Worm (Caenorhabditis elegans) whole organism, young adult: ENCODE results near the gene fbxa-208.

Experiments
- B0261.1 ChIP-seq: sonication (generic microtip); optimal IDR thresholded peaks from 2 replicates; lab custom pipeline; 2016; ENCODE audit warnings: mild to moderate bottlenecking, missing genetic modification characterization, moderate library complexity, missing compliant biosample characterization
- B0336.3 ChIP-seq: fragments of 200-800 bp; sonication (Bioruptor generic); IDR thresholded peaks from 2 replicates; pipeline ENCODE4 v1.3.6; 2022; ENCODE audit warnings: missing genetic modification characterization, missing compliant biosample characterization
- D2030.7 ChIP-seq: fragments of 200-800 bp; sonication (Bioruptor generic); IDR thresholded peaks from 2 replicates; pipeline ENCODE4 v1.3.6; 2022; ENCODE audit warnings: missing genetic modification reagents, missing genetic modification characterization, missing compliant biosample characterization
- F10E7.11 ChIP-seq: sonication (generic microtip); optimal IDR thresholded peaks from 2 replicates; lab custom pipeline; 2017; ENCODE audit warnings: mild to moderate bottlenecking, missing genetic modification characterization, moderate library complexity, missing compliant biosample characterization
- F23B12.7 ChIP-seq: sonication (generic microtip); optimal IDR thresholded peaks from 2 replicates; lab custom pipeline; 2017; ENCODE audit warnings: missing genetic modification characterization, mild to moderate bottlenecking, missing compliant biosample characterization, antibody characterized with exemption, moderate library complexity; ENCODE audit not compliant: insufficient read depth
- F57A8.1 ChIP-seq: fragments of 200-800 bp; sonication (Bioruptor generic); optimal IDR thresholded peaks from 2 replicates; lab custom pipeline; 2018; ENCODE audit warnings: mild to moderate bottlenecking, missing genetic modification characterization, moderate library complexity, missing compliant biosample characterization
- K11D2.4 ChIP-seq: fragments of 200-800 bp; sonication (Bioruptor generic); IDR thresholded peaks from 2 replicates; pipeline ENCODE4 v1.3.6; 2022; ENCODE audit warnings: missing genetic modification reagents, missing genetic modification characterization, missing compliant biosample characterization
- T26A5.8 ChIP-seq: sonication (generic microtip); optimal IDR thresholded peaks from 2 replicates; lab custom pipeline; 2016; ENCODE audit warnings: missing genetic modification characterization, missing compliant biosample characterization
- Y53F4B.3 ChIP-seq: fragments of 200-800 bp; sonication (Bioruptor generic); IDR thresholded peaks from 2 replicates; pipeline ENCODE4 v1.3.6; 2022; ENCODE audit warnings: missing genetic modification reagents, missing genetic modification characterization, missing compliant biosample characterization
- Y53G8AR.9 ChIP-seq: fragments of 200-800 bp; sonication (Bioruptor generic); conservative IDR thresholded peaks from 2 replicates; pipeline ENCODE4 v1.3.6; 2022; ENCODE audit warnings: missing genetic modification reagents, missing genetic modification characterization, missing compliant biosample characterization
- ama-1 ChIP-seq, 3 experiments: fragments of 150-350 bp in 1 of 3; sonication (generic microtip) in 2 of 3; optimal IDR thresholded peaks; 2 replicates each; lab custom pipeline; 2014 to 2018; ENCODE audit warnings: missing biosample characterization in 2 of 3, missing genetic modification characterization in 2 of 3, missing genetic modification reagents in 2 of 3
- aptf-2 ChIP-seq: fragments of 200-800 bp; sonication (Bioruptor generic); conservative IDR thresholded peaks from 2 replicates; pipeline ENCODE4 v1.3.6; 2022; ENCODE audit warnings: missing genetic modification reagents, missing genetic modification characterization, missing compliant biosample characterization
- aptf-3 ChIP-seq: fragments of 200-800 bp; sonication (Bioruptor generic); IDR thresholded peaks from 2 replicates; pipeline ENCODE4 v1.3.6; 2022; ENCODE audit warnings: missing genetic modification characterization, missing compliant biosample characterization
- attf-5 ChIP-seq: fragments of 200-800 bp; sonication (Bioruptor generic); optimal IDR thresholded peaks from 2 replicates; lab custom pipeline; 2018; ENCODE audit warnings: mild to moderate bottlenecking, missing genetic modification characterization, missing compliant biosample characterization
- cebp-1 ChIP-seq, 2 experiments: fragments of 200-800 bp in 1 of 2; sonication (Bioruptor generic) in 1 of 2; sonication (generic microtip) in 1 of 2; IDR thresholded peaks in 1 of 2; optimal IDR thresholded peaks in 1 of 2; 2 replicates each; pipeline versions ENCODE4 v1.3.6 to Lab custom; 2017 to 2022; ENCODE audit warnings: missing compliant biosample characterization in 2 of 2, missing genetic modification characterization in 2 of 2, mild to moderate bottlenecking in 1 of 2, missing genetic modification reagents in 1 of 2, moderate library complexity in 1 of 2
- cebp-2 ChIP-seq: fragments of 200-800 bp; sonication (Bioruptor generic); IDR thresholded peaks from 2 replicates; pipeline ENCODE4 v1.3.6; 2022; ENCODE audit warnings: missing genetic modification characterization, missing compliant biosample characterization
- ceh-58 ChIP-seq: fragments of 200-800 bp; sonication (Bioruptor generic); IDR thresholded peaks from 2 replicates; pipeline ENCODE4 v1.3.6; 2022; ENCODE audit warnings: missing genetic modification characterization, missing compliant biosample characterization
- ceh-91 ChIP-seq: fragments of 200-800 bp; sonication (Bioruptor generic); IDR thresholded peaks from 2 replicates; pipeline ENCODE4 v1.3.6; 2022; ENCODE audit warnings: missing genetic modification reagents, missing genetic modification characterization, missing compliant biosample characterization
- chd-7 ChIP-seq: sonication (generic microtip); optimal IDR thresholded peaks from 2 replicates; lab custom pipeline; 2016; ENCODE audit warnings: mild to moderate bottlenecking, missing genetic modification characterization, moderate library complexity, missing compliant biosample characterization
- dox-1 ChIP-seq: fragments of 200-800 bp; sonication (Bioruptor generic); IDR thresholded peaks from 2 replicates; pipeline ENCODE4 v1.3.6; 2022; ENCODE audit warnings: missing genetic modification reagents, missing genetic modification characterization, missing compliant biosample characterization
- egrh-3 ChIP-seq: fragments of 200-800 bp; sonication (Bioruptor generic); IDR thresholded peaks from 2 replicates; pipeline ENCODE4 v1.3.6; 2022; ENCODE audit warnings: missing genetic modification reagents, missing genetic modification characterization, missing compliant biosample characterization
- fkh-3 ChIP-seq: sonication (generic microtip); optimal IDR thresholded peaks from 2 replicates; lab custom pipeline; 2016; ENCODE audit warnings: mild to moderate bottlenecking, missing genetic modification characterization, missing compliant biosample characterization
- hmg-1.2 ChIP-seq: fragments of 200-800 bp; sonication (Bioruptor generic); IDR thresholded peaks from 2 replicates; pipeline ENCODE4 v1.3.6; 2022; ENCODE audit warnings: missing genetic modification reagents, missing genetic modification characterization, missing compliant biosample characterization
- hsf-1 ChIP-seq: fragments of 200-800 bp; sonication (Bioruptor generic); IDR thresholded peaks from 2 replicates; pipeline ENCODE4 v1.3.6; 2022; ENCODE audit warnings: missing genetic modification reagents, missing genetic modification characterization, missing compliant biosample characterization
- let-526 ChIP-seq: fragments of 200-800 bp; sonication (Bioruptor generic); IDR thresholded peaks from 2 replicates; pipeline ENCODE4 v1.3.6; 2022; ENCODE audit warnings: missing genetic modification reagents, missing genetic modification characterization, missing compliant biosample characterization
- let-607 ChIP-seq, 2 experiments: fragments of 200-800 bp in 1 of 2; sonication (Bioruptor generic) in 1 of 2; sonication (generic microtip) in 1 of 2; optimal IDR thresholded peaks; 2 replicates each; lab custom pipeline; 2016 to 2018; ENCODE audit warnings: mild to moderate bottlenecking in 2 of 2, missing compliant biosample characterization in 2 of 2, missing genetic modification characterization in 2 of 2, moderate library complexity in 2 of 2, missing genotype in 1 of 2
- lin-26 ChIP-seq: fragments of 200-800 bp; sonication (Bioruptor generic); IDR thresholded peaks from 2 replicates; pipeline ENCODE4 v1.3.6; 2022; ENCODE audit warnings: missing genetic modification reagents, missing genetic modification characterization, missing compliant biosample characterization
- lsl-1 ChIP-seq: fragments of 200-800 bp; sonication (Bioruptor generic); optimal IDR thresholded peaks from 2 replicates; lab custom pipeline; 2018; ENCODE audit warnings: mild to moderate bottlenecking, missing genetic modification characterization, moderate library complexity, missing compliant biosample characterization
- madf-3 ChIP-seq: fragments of 200-800 bp; sonication (Bioruptor generic); IDR thresholded peaks from 2 replicates; pipeline ENCODE4 v1.3.6; 2022; ENCODE audit warnings: missing genetic modification reagents, missing genetic modification characterization, missing compliant biosample characterization
- mcd-1 ChIP-seq: fragments of 200-800 bp; sonication (Bioruptor generic); IDR thresholded peaks from 2 replicates; pipeline ENCODE4 v1.3.6; 2022; ENCODE audit warnings: missing genetic modification reagents, missing genetic modification characterization, missing compliant biosample characterization
- nfya-2 ChIP-seq: fragments of 200-800 bp; sonication (Bioruptor generic); IDR thresholded peaks from 2 replicates; pipeline ENCODE4 v1.3.6; 2022; ENCODE audit warnings: missing genetic modification reagents, missing genetic modification characterization, missing compliant biosample characterization
- nhr-80 ChIP-seq: sonication (generic microtip); optimal IDR thresholded peaks from 2 replicates; lab custom pipeline; 2016; ENCODE audit warnings: missing genetic modification characterization, missing compliant biosample characterization
- nhr-90 ChIP-seq: sonication (generic microtip); optimal IDR thresholded peaks from 2 replicates; lab custom pipeline; 2016; ENCODE audit warnings: missing genotype, mild to moderate bottlenecking, missing genetic modification characterization, missing compliant biosample characterization
- pbrm-1 ChIP-seq: fragments of 200-800 bp; sonication (Bioruptor generic); IDR thresholded peaks from 2 replicates; pipeline ENCODE4 v1.3.6; 2022; ENCODE audit warnings: missing genetic modification reagents, missing genetic modification characterization, missing compliant biosample characterization
- snpc-1.1 ChIP-seq: sonication (generic microtip); optimal IDR thresholded peaks from 2 replicates; lab custom pipeline; 2017; ENCODE audit warnings: missing genetic modification characterization, mild to moderate bottlenecking, missing compliant biosample characterization, antibody characterized with exemption, moderate library complexity, missing genotype, missing genetic modification reagents; ENCODE audit not compliant: insufficient read depth
- snpc-4 ChIP-seq, 5 experiments: fragments of 150-350 bp in 1 of 5; sonication (generic microtip) in 4 of 5; optimal IDR thresholded peaks; 2 replicates each; lab custom pipeline; 2014 to 2018; ENCODE audit warnings: missing genetic modification characterization in 5 of 5, missing biosample characterization in 3 of 5, antibody characterized with exemption in 2 of 5, mild to moderate bottlenecking in 2 of 5, missing compliant biosample characterization in 2 of 5, missing genotype in 2 of 5, moderate library complexity in 2 of 5, missing genetic modification reagents in 1 of 5
- tbp1 ChIP-seq: fragments of 200-800 bp; sonication (Bioruptor generic); optimal IDR thresholded peaks from 2 replicates; lab custom pipeline; 2018; ENCODE audit warnings: mild to moderate bottlenecking, missing genetic modification characterization, missing compliant biosample characterization
- zfh-2 ChIP-seq: fragments of 200-800 bp; sonication (Bioruptor generic); conservative IDR thresholded peaks from 2 replicates; pipeline ENCODE4 v1.3.6; 2022; ENCODE audit warnings: missing genetic modification reagents, missing genetic modification characterization, missing compliant biosample characterization
- ztf-22 ChIP-seq: fragments of 200-800 bp; sonication (Bioruptor generic); optimal IDR thresholded peaks from 2 replicates; lab custom pipeline; 2018; ENCODE audit warnings: mild to moderate bottlenecking, missing genetic modification characterization, moderate library complexity, missing compliant biosample characterization
- ztf-6 ChIP-seq: fragments of 200-800 bp; sonication (Bioruptor generic); IDR thresholded peaks from 2 replicates; pipeline ENCODE4 v1.3.6; 2022; ENCODE audit warnings: missing genetic modification reagents, missing genetic modification characterization, missing compliant biosample characterization

The fbxa-208 gene

ce11 chrIII:1207852-1208251 is 48.8 kb upstream of the fbxa-208 start, which contains the start of gene orc-3 (continued):
- TF ChIP-seq aptf-2 (no peak), mcd-1 (GFP tag; lab: Robert Waterston, UW) (peak; percentile 91), Y53G8AR.9 (GFP tag; lab: Robert Waterston, UW) (no peak), madf-3 (GFP tag; lab: Robert Waterston, UW) (no peak), let-607 (tag; optimal IDR thresholded peaks at IDR 0.05; lab: Kevin White, UChicago) (no peak), fkh-3 (tag; lab: Kevin White, UChicago) (no peak), Y53F4B.3 (GFP tag; lab: Robert Waterston, UW) (no peak), ztf-6 (GFP tag; lab: Robert Waterston, UW) (no peak), nfya-2 (GFP tag; lab: Robert Waterston, UW) (no peak), hsf-1 (GFP tag; lab: Robert Waterston, UW) (no peak), pbrm-1 (GFP tag; lab: Robert Waterston, UW) (no peak), K11D2.4 (no peak)
- TF ChIP-seq, all 124 proteins: peak for 6

DNA sequence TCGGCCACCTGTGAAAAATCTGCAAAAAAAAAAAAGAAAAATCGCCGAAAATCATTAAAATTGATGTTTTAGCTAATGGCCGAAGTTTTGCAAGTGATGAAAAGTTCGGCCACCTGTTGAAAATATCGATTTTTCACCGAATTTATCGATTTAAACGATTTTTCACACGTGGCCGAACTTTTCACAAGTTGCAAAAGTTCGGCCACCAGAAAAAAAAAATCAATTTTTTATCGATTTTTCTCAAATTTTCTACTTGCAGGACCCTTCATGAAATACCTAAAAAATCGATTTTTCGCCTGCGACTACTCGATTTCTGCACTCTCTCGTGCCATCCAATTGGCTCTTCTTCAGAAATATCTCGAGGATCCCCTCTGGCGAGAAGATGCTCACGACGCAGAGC is 46.0 kb upstream of the fbxa-208 start:
- TF ChIP-seq lin-26 (GFP tag; lab: Robert Waterston, UW) = no peak

- TF ChIP-seq snpc-1.1 (tag; lab: Kevin White, UChicago) = peak; percentile 58
- peak; percentile 32 for TF ChIP-seq lsl-1 (GFP tag; lab: Kevin White, UChicago)
- TF ChIP-seq zfh-2 (GFP tag; lab: Robert Waterston, UW) = peak; percentile 90
- TF ChIP-seq let-526 (GFP tag; lab: Robert Waterston, UW) = no peak
- no peak for TF ChIP-seq nhr-80 (tag; lab: Kevin White, UChicago)
- TF ChIP-seq F10E7.11 (tag; lab: Kevin White, UChicago) = no peak
- peak; percentile 58; the same call in 1 of the 2 replicates for TF ChIP-seq cebp-1 (GFP tag; IDR thresholded peaks at IDR 0.05; lab: Robert Waterston, UW)
- TF ChIP-seq cebp-1 (tag; optimal IDR thresholded peaks at IDR 0.05; lab: Kevin White, UChicago) = no peak
- no peak for TF ChIP-seq aptf-3 (GFP tag; lab: Robert Waterston, UW)
- TF ChIP-seq snpc-4 (GFP tag; optimal IDR thresholded peaks at IDR 0.05; lab: Kevin White, UChicago) = peak; percentile 1
- TF ChIP-seq snpc-4 (tag; optimal IDR thresholded peaks at IDR 0.05; lab: Kevin White, UChicago) = peak in 2 of 4 experiments; percentile 24 to 51
- no peak for TF ChIP-seq F23B12.7 (tag; lab: Kevin White, UChicago)
- peak; percentile 9; the same call in 1 of the 2 replicates for TF ChIP-seq D2030.7
- TF ChIP-seq F57A8.1 (GFP tag; lab: Kevin White, UChicago) = no peak
- TF ChIP-seq egrh-3 (GFP tag; lab: Robert Waterston, UW) = peak; percentile 56; the same call in 1 of the 2 replicates
- TF ChIP-seq ceh-58 (GFP tag; lab: Robert Waterston, UW) = 0 out of 2 replicates have a peak, but pooled peaks have one; percentile 10
- peak; percentile 36 for TF ChIP-seq hmg-1.2
Observed at ce11 chrIII:1214121-1214673, 42.4 kb upstream of the fbxa-208 start.

DNA sequence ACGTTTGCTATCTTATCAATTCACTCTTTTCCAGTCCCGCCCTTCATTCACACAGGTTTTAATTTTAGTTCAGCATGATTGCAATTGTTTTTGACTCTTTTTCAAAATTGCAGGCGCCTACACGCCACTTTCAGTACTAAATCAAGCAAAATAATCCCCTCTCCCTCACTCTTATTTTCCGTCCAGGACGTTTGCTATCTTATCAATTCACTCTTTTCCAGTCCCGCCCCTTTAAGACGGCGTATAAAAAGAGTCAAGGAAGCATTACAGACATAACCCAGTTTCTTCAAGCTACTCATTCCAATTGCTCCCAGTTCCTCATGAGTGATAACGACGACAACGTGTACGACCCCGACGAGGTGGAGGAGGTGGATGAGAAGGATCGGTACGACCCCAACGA is 41.9 kb upstream of the fbxa-208 start, which contains the start of gene Y119D3B.21:
Gene Y119D3B.21, plus strand, starts transcription at position 321 of the 400 bp plus-strand sequence.
- TF ChIP-seq zfh-2 (GFP tag; lab: Robert Waterston, UW) = no peak
- peak; percentile 6 for TF ChIP-seq tbp1
- no peak for TF ChIP-seq ceh-58 (GFP tag; lab: Robert Waterston, UW)
- TF ChIP-seq ama-1 (optimal IDR thresholded peaks at IDR 0.05; lab: Kevin White, UChicago) = no peak
- no peak for TF ChIP-seq ama-1 (GFP tag; optimal IDR thresholded peaks at IDR 0.05; lab: Kevin White, UChicago)
- TF ChIP-seq nhr-90 (tag; lab: Kevin White, UChicago) = peak; percentile 23
- no peak for TF ChIP-seq nfya-2 (GFP tag; lab: Robert Waterston, UW)
- TF ChIP-seq cebp-1 (GFP tag; IDR thresholded peaks at IDR 0.05; lab: Robert Waterston, UW) = no peak
- TF ChIP-seq cebp-1 (tag; optimal IDR thresholded peaks at IDR 0.05; lab: Kevin White, UChicago) = peak; percentile 74
- no peak for TF ChIP-seq B0261.1 (tag; lab: Kevin White, UChicago)
- TF ChIP-seq ztf-22 = peak; percentile 39
- peak; percentile 34 for TF ChIP-seq attf-5 (GFP tag; lab: Kevin White, UChicago)
- TF ChIP-seq dox-1 (GFP tag; lab: Robert Waterston, UW) = peak; percentile 65
- TF ChIP-seq F10E7.11 (tag; lab: Kevin White, UChicago) = no peak
- no peak for TF ChIP-seq chd-7 (tag; lab: Kevin White, UChicago)
- TF ChIP-seq ceh-91 (GFP tag; lab: Robert Waterston, UW) = no peak
- TF ChIP-seq nhr-80 (tag; lab: Kevin White, UChicago) = peak; percentile 98
- TF ChIP-seq cebp-2 (GFP tag; lab: Robert Waterston, UW) = no peak
- no peak for TF ChIP-seq B0336.3
- no peak for TF ChIP-seq let-526 (GFP tag; lab: Robert Waterston, UW)
- no peak for TF ChIP-seq T26A5.8 (tag; lab: Kevin White, UChicago)
